Worm (Caenorhabditis elegans) whole organism, midembryonic: Measurements from ENCODE around the gene C18F10.7.

Source experiments
- T22C8.4 ChIP-seq: fragments of 200-800 bp; sonication (Bioruptor generic); IDR thresholded peaks from 2 replicates; pipeline ENCODE4 v1.3.6; 2022; ENCODE audit warnings: missing genetic modification characterization, missing compliant biosample characterization
- cog-1 ChIP-seq: sonication (generic microtip); optimal IDR thresholded peaks from 2 replicates; lab custom pipeline; 2016; ENCODE audit warnings: missing genetic modification characterization, missing compliant biosample characterization
- flt-1 ChIP-seq: fragments of 200-800 bp; sonication (Bioruptor generic); IDR thresholded peaks from 2 replicates; pipeline ENCODE4 v1.3.6; 2022; ENCODE audit warnings: missing genetic modification characterization, missing compliant biosample characterization
- klf-2 ChIP-seq: fragments of 200-800 bp; sonication (Bioruptor generic); conservative IDR thresholded peaks from 2 replicates; pipeline ENCODE4 v1.3.6; 2022; ENCODE audit warnings: missing genetic modification reagents, missing genetic modification characterization, missing compliant biosample characterization
- med-1 ChIP-seq: sonication (generic microtip); optimal IDR thresholded peaks from 2 replicates; lab custom pipeline; 2017; ENCODE audit warnings: missing genetic modification characterization, mild to moderate bottlenecking, missing compliant biosample characterization, antibody characterized with exemption, missing genetic modification reagents; ENCODE audit not compliant: insufficient read depth
- ref-1 ChIP-seq: fragments of 200-800 bp; sonication (Bioruptor generic); conservative IDR thresholded peaks from 2 replicates; pipeline ENCODE4 v1.3.6; 2022; ENCODE audit warnings: missing genetic modification reagents, missing genetic modification characterization, missing compliant biosample characterization
- tab-1 ChIP-seq: fragments of 200-800 bp; sonication (Bioruptor generic); IDR thresholded peaks from 2 replicates; pipeline ENCODE4 v1.3.6; 2022; ENCODE audit warnings: missing genetic modification characterization, missing compliant biosample characterization
- ztf-23 ChIP-seq: fragments of 200-800 bp; sonication (Bioruptor generic); IDR thresholded peaks from 2 replicates; pipeline ENCODE4 v1.3.6; 2022; ENCODE audit warnings: missing genetic modification reagents, missing genetic modification characterization, missing compliant biosample characterization
- ztf-29 ChIP-seq: fragments of 200-800 bp; sonication (Bioruptor generic); IDR thresholded peaks from 2 replicates; pipeline ENCODE4 v1.3.6; 2022; ENCODE audit warnings: missing genetic modification reagents, missing genetic modification characterization, missing compliant biosample characterization

C18F10.7 gene

ce11 chrIII:6303787-6304186 is 25.6 kb upstream of the C18F10.7 start:
- TF ChIP-seq ref-1 (GFP tag; lab: Robert Waterston, UW): no peak
- no peak for TF ChIP-seq T22C8.4 (GFP tag; lab: Robert Waterston, UW)
- no peak for TF ChIP-seq ztf-29 (GFP tag; lab: Robert Waterston, UW)
- no peak for TF ChIP-seq cog-1 (tag; lab: Kevin White, UChicago)
- TF ChIP-seq tab-1 (GFP tag; lab: Robert Waterston, UW): no peak
- no peak for TF ChIP-seq ztf-23 (GFP tag; lab: Robert Waterston, UW)
- no peak for TF ChIP-seq flt-1 (GFP tag; lab: Robert Waterston, UW)
- TF ChIP-seq klf-2 (GFP tag; lab: Robert Waterston, UW): no peak
- no peak for TF ChIP-seq med-1 (GFP tag; lab: Kevin White, UChicago)

DNA sequence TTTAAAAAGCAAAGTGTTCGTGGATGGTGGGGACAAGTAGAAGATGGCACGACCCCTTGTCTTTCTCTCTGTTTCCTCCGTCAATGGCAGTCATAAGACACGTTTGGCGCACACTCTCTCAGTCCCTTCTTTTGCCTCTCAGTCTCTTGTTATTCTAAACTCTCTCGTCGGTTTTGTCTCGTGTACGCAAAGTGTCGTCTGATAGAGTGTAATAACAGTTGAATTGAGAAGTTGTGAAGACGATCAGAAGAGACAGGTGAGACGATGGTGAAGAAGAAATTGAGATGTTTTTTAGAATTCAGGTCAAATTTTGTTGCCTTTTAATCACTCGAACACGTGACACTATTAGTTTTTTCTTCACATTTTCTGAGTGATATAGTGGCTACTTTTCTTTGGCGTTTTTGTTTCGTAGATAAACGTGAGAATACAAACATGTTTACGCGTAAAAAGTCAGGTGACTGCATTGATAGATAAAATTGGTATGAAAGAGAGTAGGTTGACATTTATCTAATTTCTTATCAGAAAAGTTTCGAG is 25.0 kb upstream of the C18F10.7 start, which contains the start of gene F47D12.9:
Gene F47D12.9 (minus strand): TSS at position 267 of the 534 bp plus-strand sequence.
- TF ChIP-seq klf-2 (GFP tag; lab: Robert Waterston, UW): no peak
- TF ChIP-seq tab-1 (GFP tag; lab: Robert Waterston, UW): no peak
- TF ChIP-seq med-1 (GFP tag; lab: Kevin White, UChicago): no peak
- no peak for TF ChIP-seq ref-1 (GFP tag; lab: Robert Waterston, UW)
- TF ChIP-seq flt-1 (GFP tag; lab: Robert Waterston, UW): no peak
- TF ChIP-seq ztf-23 (GFP tag; lab: Robert Waterston, UW): no peak
- TF ChIP-seq T22C8.4 (GFP tag; lab: Robert Waterston, UW): no peak
- TF ChIP-seq ztf-29 (GFP tag; lab: Robert Waterston, UW): no peak
- TF ChIP-seq cog-1 (tag; lab: Kevin White, UChicago): no peak

DNA sequence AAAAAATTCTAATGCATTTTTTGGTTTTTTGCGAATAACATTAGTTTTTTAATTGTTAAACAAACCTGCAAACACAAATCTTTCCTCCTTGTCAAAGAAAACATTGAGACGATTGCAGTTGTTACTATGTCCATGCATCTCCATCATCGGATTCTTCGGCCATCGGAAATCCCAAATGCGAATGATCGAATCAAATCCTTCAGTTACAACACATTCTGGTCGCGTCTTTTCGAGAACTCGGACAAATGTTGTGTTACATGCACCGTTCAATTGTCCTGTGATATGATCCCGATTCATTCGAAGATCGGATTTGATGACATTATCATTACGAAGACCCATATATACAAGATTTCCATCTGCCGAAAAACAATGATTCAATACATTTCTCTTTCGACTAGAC is 22.1 kb upstream of the C18F10.7 start:
- no peak for TF ChIP-seq ztf-23 (GFP tag; lab: Robert Waterston, UW)
- no peak for TF ChIP-seq T22C8.4 (GFP tag; lab: Robert Waterston, UW)
- TF ChIP-seq cog-1 (tag; lab: Kevin White, UChicago): no peak
- no peak for TF ChIP-seq flt-1 (GFP tag; lab: Robert Waterston, UW)

- TF ChIP-seq T22C8.4 (GFP tag; lab: Robert Waterston, UW) (no peak), med-1 (GFP tag; lab: Kevin White, UChicago) (no peak), flt-1 (GFP tag; lab: Robert Waterston, UW) (no peak), cog-1 (tag; lab: Kevin White, UChicago) (no peak), ztf-23 (GFP tag; lab: Robert Waterston, UW) (no peak), tab-1 (GFP tag; lab: Robert Waterston, UW) (no peak), ztf-29 (GFP tag; lab: Robert Waterston, UW) (no peak), klf-2 (GFP tag; lab: Robert Waterston, UW) (no peak), ref-1 (GFP tag; lab: Robert Waterston, UW) (no peak)
These were observed 20.0 kb upstream of the C18F10.7 start, which contains the start of gene F47D12.3 for ce11 chrIII:6298131-6298530. TSS of gene F47D12.3 (plus strand) at chrIII:6298461.

DNA sequence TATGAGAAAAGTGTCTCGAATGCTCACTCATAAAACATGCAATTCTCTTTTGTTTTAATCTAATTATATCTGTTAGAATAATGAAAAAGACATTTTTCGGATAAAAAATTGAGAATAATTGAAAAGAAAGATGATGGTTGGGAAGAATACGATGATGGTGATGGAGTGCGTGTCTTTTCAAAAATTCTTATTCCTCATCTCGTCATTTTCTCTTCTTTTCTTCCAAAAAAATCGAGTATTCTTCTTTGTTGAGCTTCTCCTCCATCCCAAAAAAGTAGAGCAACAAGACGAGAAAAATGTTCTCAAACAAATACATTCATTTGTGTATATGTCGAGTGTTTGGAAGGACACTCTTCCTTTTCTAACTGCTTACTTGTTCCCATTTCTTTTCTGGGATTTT is 19.4 kb upstream of the C18F10.7 start:
- TF ChIP-seq ztf-23 (GFP tag; lab: Robert Waterston, UW) (no peak), tab-1 (GFP tag; lab: Robert Waterston, UW) (no peak), ztf-29 (GFP tag; lab: Robert Waterston, UW) (no peak), klf-2 (GFP tag; lab: Robert Waterston, UW) (no peak), med-1 (GFP tag; lab: Kevin White, UChicago) (no peak)

DNA sequence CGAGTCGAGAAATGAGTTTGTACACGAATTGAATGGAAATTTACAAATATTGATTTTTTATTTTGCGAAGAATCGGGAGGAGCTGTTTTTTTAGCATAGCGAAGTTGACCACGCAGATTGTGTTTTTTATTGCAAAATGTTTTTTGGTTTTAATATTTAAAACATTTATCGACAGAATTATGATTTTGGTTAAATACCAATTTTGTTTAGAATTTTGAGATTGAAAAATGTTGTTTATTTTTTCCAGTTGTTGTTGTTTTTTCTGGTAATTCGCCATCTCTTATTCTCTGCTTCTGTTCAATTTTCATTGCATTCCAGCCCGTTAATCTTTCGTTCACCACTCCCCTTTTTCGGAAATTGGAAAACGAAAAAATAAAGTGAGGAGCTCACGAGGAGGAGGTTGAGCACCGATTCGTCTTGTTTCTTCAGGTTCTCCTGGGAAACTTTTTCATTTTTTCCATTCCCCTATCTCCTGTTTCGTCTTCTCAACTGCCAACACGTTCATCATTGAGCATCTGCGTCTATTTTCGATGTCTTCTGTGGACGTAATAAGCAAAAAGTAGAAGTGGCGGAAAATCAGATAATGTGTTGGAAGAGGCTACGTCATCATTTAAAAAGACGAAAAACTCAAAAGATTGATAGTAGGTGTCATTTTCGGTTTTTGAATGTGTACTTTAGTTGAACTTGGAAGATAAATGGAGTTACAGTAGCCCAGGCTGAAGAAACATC is 18.0 kb upstream of the C18F10.7 start, which contains the start of gene F47D12.7:
Gene F47D12.7 (minus strand): TSS at position 51 of the 729 bp plus-strand sequence.
- TF ChIP-seq ztf-29 (GFP tag; lab: Robert Waterston, UW): no peak

DNA sequence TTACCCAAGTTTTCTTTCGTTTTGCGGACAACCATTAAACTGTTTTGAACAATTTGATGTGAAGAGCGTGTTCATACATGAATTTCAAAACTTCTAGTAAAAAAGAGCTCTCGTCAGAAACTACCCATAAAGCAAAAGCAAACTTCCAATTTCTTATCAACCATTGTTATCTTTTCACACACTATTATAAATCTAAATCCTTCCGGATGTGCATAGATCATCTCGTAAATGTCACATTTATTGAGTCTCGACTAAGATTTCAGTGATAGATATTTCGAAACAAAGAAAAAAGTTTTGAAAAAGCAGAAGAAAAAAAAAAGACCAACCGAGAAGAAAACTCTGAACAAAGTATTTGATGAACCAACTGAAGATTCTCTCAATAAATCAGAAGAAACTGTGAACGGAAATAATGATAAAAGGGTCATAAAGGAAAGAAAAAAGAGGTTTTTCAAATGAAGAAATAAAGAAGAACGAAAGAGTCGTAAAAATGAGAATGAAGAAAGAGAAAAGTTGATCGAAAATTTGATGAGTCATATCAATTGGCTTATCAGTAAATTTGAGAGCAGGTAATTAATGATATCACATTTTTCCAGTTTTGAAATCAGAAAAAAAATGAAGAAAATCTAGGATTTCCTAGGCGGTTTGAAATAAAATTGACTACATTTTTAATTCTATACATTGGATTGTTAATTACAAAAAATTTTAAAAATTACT is 12.5 kb upstream of the C18F10.7 start:
- TF ChIP-seq ztf-23 (GFP tag; lab: Robert Waterston, UW): no peak
- no peak for TF ChIP-seq T22C8.4 (GFP tag; lab: Robert Waterston, UW)
- TF ChIP-seq flt-1 (GFP tag; lab: Robert Waterston, UW): no peak
- TF ChIP-seq cog-1 (tag; lab: Kevin White, UChicago): no peak
- no peak for TF ChIP-seq med-1 (GFP tag; lab: Kevin White, UChicago)
- no peak for TF ChIP-seq ztf-29 (GFP tag; lab: Robert Waterston, UW)
- TF ChIP-seq tab-1 (GFP tag; lab: Robert Waterston, UW): no peak
- no peak for TF ChIP-seq klf-2 (GFP tag; lab: Robert Waterston, UW)
- no peak for TF ChIP-seq ref-1 (GFP tag; lab: Robert Waterston, UW)

DNA sequence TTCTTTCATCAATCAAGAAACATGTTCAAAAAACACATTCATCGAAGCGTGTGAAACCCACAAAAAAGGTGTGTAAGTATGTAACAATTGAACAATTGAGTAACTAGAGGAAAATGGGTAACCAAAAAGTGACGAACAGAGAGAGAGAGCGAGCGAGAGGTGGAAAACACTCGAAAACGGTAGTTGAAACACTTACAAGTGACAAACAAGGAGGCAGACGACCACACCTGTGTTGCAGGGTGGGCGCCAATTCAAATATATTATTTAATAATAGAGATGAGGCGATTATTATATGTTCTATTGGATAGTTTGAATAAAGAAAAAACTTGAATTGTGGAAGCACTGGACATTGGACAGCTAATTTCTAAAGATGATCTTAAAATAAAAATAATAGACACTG is 11.2 kb upstream of the C18F10.7 start:
- no peak for TF ChIP-seq T22C8.4 (GFP tag; lab: Robert Waterston, UW)
- TF ChIP-seq cog-1 (tag; lab: Kevin White, UChicago): no peak
- no peak for TF ChIP-seq klf-2 (GFP tag; lab: Robert Waterston, UW)
- no peak for TF ChIP-seq ztf-29 (GFP tag; lab: Robert Waterston, UW)
- no peak for TF ChIP-seq flt-1 (GFP tag; lab: Robert Waterston, UW)
- TF ChIP-seq med-1 (GFP tag; lab: Kevin White, UChicago): no peak
- no peak for TF ChIP-seq ztf-23 (GFP tag; lab: Robert Waterston, UW)
- no peak for TF ChIP-seq tab-1 (GFP tag; lab: Robert Waterston, UW)
- no peak for TF ChIP-seq ref-1 (GFP tag; lab: Robert Waterston, UW)
